Worm (Caenorhabditis elegans) whole organism, L2 larva: Measurements from ENCODE around the gene pqn-75.

Experiments
- ama-1 ChIP-seq: fragments of 150-350 bp; optimal IDR thresholded peaks from 2 replicates; lab custom pipeline; 2018; ENCODE audit warnings: inconsistent platforms
- lsy-2 ChIP-seq, 2 experiments: fragments of 150-350 bp in 1 of 2; sonication (generic microtip) in 1 of 2; optimal IDR thresholded peaks; 2 replicates each; lab custom pipeline; 2014 to 2017; ENCODE audit warnings: missing biosample characterization in 2 of 2, missing genetic modification characterization in 2 of 2
- nhr-11 ChIP-seq: fragments of 150-350 bp; optimal IDR thresholded peaks from 2 replicates; lab custom pipeline; 2014; ENCODE audit warnings: missing biosample characterization, missing genetic modification characterization
- skn-1 ChIP-seq: sonication (generic microtip); optimal IDR thresholded peaks from 2 replicates; lab custom pipeline; 2017; ENCODE audit warnings: missing biosample characterization, missing genetic modification characterization
- unc-55 ChIP-seq: fragments of 150-350 bp; sonication (generic microtip); optimal IDR thresholded peaks from 3 replicates; lab custom pipeline; 2014; ENCODE audit warnings: missing biosample characterization, missing genetic modification reagents, missing genetic modification characterization
- zag-1 ChIP-seq: fragments of 150-350 bp; optimal IDR thresholded peaks from 2 replicates; lab custom pipeline; 2014; ENCODE audit warnings: missing biosample characterization, missing genetic modification characterization

- TF ChIP-seq unc-55 (no peak), skn-1 (no peak), zag-1 (tag; lab: Kevin White, UChicago) (no peak), ama-1 (no peak), lsy-2 (tag; optimal IDR thresholded peaks at IDR 0.05; lab: Kevin White, UChicago) (no peak), nhr-11 (no peak)
Observed at ce11 chrIV:4120263-4120662, 48.1 kb downstream of the pqn-75 start, which contains the start of gene F49F1.5.
